Fruit fly (Drosophila melanogaster): ENCODE data around the gene GABPI.

dm6 chr2L:2993236-2993635, 37.1 kb upstream of the GABPI start:
- TF ChIP-seq psq (optimal IDR thresholded peaks at IDR 0.05) (no peak), pan (optimal IDR thresholded peaks at IDR 0.05) (no peak), EcR (GFP tag; optimal IDR thresholded peaks at IDR 0.05) (no peak), CG8478 (optimal IDR thresholded peaks at IDR 0.05) (peak; percentile 11), Dll (optimal IDR thresholded peaks at IDR 0.05) (no peak), usp (GFP tag; optimal IDR thresholded peaks at IDR 0.05) (no peak)
